Worm (Caenorhabditis elegans): ENCODE results near the gene wrn-1.

wrn-1 gene

DNA sequence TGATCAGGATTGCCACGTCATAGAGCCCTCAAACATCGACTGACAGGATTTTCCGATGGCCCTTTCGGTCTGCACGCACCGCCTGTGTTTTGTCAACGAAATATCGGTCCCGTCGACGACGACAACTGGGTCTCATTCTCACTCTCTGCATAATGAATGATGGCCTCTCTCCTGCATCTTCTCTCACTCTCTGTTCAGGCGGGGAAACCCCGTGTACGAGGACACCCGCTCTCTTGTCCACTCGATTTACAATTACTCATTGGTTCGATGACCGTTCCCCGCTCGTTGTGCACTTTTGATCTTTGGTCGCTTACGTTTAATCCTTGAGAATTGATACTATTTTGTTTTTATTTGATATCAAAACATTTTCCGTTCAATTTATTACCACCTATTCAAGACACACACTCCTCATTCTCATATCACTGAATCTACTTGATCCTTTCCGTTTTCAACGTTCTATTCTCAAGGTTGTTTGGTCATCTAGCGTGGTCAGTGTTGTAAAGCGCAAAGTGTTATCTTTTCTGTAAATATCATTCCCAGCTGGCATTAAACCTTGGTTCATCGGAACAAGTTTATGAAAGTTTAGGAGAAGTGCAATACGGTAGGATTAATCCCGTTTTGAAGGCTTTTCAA is 32.0 kb upstream of the wrn-1 start:
- TF ChIP-seq tbx-9 (tag; optimal IDR thresholded peaks at IDR 0.05; ENCODE audit: borderline replicate concordance) (no peak), F39B2.1 (GFP tag; IDR thresholded peaks at IDR 0.05) (no peak), dpff-1 (tag; optimal IDR thresholded peaks at IDR 0.05) (no peak), lin-26 (GFP tag; IDR thresholded peaks at IDR 0.05) (0 out of 2 replicates have a peak, but pooled peaks have one; percentile 29), somi-1 (GFP tag; optimal IDR thresholded peaks at IDR 0.05) (no peak), dox-1 (GFP tag; IDR thresholded peaks at IDR 0.05) (no peak), die-1 (tag; optimal IDR thresholded peaks at IDR 0.05) (peak; percentile 10), hlh-12 (tag; optimal IDR thresholded peaks at IDR 0.05) (no peak), nhr-80 (tag; optimal IDR thresholded peaks at IDR 0.05) (peak; percentile 10), nhr-120 (GFP tag; IDR thresholded peaks at IDR 0.05) (no peak), D2030.7 (GFP tag; IDR thresholded peaks at IDR 0.05) (no peak), ceh-40 (GFP tag; IDR thresholded peaks at IDR 0.05) (no peak), nhr-90 (tag; optimal IDR thresholded peaks at IDR 0.05) (peak; percentile 0), unc-130 (GFP tag; optimal IDR thresholded peaks at IDR 0.05) (no peak), nhr-27 (tag; optimal IDR thresholded peaks at IDR 0.05) (no peak), pha-4 (tag; optimal IDR thresholded peaks at IDR 0.05) (no peak), snpc-3.4 (tag; optimal IDR thresholded peaks at IDR 0.05) (no peak), nfyb-1 (GFP tag; IDR thresholded peaks at IDR 0.05) (no peak), egl-44 (GFP tag; IDR thresholded peaks at IDR 0.05) (0 out of 2 replicates have a peak, but pooled peaks have one; percentile 30), snpc-1.1 (tag; optimal IDR thresholded peaks at IDR 0.05; ENCODE audit: insufficient read depth) (no peak), nfya-2 (GFP tag; IDR thresholded peaks at IDR 0.05) (no peak), mes-4 (tag; optimal IDR thresholded peaks at IDR 0.05) (no peak)

DNA sequence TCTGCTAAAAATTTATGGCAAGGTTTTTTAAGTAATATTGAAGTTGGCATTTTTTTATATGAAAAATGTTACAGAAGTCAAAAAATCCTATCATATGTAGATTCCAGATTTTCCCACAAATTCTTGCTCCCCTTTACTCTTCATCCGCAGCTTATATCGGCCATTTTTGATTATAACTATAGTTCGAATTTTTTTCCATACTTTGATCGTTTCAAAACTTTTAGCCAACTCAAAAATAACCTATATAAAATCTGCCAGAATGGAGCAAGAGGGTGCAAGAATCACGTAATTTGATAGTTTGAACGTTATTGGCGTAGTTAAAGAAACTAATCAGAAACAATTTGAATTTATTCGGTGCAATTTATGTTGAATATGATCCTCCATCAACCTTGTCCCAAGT is 30.8 kb upstream of the wrn-1 start:
- no peak for TF ChIP-seq ceh-100 (GFP tag; IDR thresholded peaks at IDR 0.05)

DNA sequence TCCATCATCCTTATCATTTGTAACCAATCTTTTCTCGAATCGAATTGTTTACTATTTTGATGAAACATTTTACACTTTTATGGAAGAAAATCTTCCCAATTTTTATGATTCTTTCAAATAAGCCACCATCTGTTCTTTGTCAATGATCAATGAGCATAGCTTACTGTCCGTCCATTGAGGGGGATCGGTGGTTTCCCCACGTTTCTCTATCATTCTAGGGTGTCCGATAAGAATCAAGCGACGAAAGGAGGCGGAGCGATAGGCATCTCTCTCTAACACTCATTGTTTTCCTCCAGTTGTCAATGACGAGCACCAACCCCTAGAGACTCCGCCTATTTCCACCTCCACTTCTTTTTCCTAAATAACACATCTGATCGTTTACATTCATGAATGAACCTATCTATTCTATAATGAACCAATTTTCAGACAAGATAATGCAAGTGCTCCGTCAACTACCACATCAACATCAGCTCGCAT is 30.2 kb upstream of the wrn-1 start, which contains the start of gene C56E6.2:
Gene C56E6.2 (plus strand): TSS at position 427 of the 477 bp plus-strand sequence.
- no peak for TF ChIP-seq rpc-1 (optimal IDR thresholded peaks at IDR 0.05)
- no peak for TF ChIP-seq rpc-1 (tag; optimal IDR thresholded peaks at IDR 0.05)
- peak; percentile 43 for TF ChIP-seq nhr-80 (tag; optimal IDR thresholded peaks at IDR 0.05)
- 0 out of 2 replicates have a peak, but pooled peaks have one; percentile 35 for TF ChIP-seq ceh-40 (GFP tag; IDR thresholded peaks at IDR 0.05)

DNA sequence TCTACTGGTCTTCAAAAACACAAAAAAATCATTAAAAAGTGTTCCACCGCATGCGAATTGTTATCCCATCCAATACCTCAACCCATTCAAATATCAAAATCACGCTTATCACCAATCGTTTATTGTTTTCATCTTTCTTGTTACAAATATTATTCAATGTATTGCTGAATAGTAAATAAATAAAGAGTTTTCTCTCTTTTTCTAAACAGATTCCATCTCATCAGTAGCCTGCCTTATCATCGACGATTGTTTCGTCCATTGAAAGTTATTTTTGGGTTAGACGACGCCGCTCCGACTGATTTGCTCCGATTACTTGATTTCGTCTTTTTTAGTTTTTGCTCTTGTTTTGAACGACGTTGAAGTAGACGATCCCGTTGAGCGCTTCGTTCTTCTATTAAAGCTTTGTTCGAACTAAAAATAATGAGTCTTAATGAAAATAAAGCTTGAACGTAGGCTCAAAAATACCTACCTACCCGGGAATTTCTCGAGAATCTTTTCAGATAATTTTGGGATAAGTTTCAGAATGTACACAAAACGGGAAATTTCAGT is 28.6 kb upstream of the wrn-1 start:
- peak; percentile 14 for TF ChIP-seq ama-1 (optimal IDR thresholded peaks at IDR 0.05)
- no peak for TF ChIP-seq ama-1 (GFP tag; optimal IDR thresholded peaks at IDR 0.05)
- no peak for TF ChIP-seq F39B2.1 (GFP tag; IDR thresholded peaks at IDR 0.05)
- TF ChIP-seq repo-1 (tag; optimal IDR thresholded peaks at IDR 0.05) = peak; percentile 19

DNA sequence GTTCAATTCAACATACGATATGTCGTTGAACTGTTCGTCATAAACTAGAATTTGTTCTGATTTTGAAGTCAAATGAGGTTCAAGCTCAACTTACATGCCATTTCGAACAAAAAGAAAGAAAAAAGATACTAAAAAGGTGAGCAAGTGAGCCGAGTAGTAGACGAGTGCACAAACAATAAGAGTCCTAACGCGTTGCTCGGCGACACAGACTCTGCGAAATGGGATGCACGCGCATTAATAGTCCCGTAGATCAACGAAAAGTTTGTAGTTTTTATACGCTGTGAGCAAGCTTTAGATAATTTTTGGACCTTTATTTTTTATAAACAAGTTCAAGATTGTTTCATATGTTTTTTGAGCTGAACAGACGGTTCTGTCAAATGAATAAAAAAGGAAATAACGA is 26.1 kb upstream of the wrn-1 start, which contains the start of gene C56E6.4:
Gene C56E6.4 (minus strand): TSS at position 101 of the 400 bp plus-strand sequence.
- TF ChIP-seq tbp1 (GFP tag; optimal IDR thresholded peaks at IDR 0.05) (no peak), dox-1 (GFP tag; IDR thresholded peaks at IDR 0.05) (no peak), bed-2 (GFP tag; IDR thresholded peaks at IDR 0.05) (no peak), ama-1 (optimal IDR thresholded peaks at IDR 0.05) (no peak), ama-1 (GFP tag; optimal IDR thresholded peaks at IDR 0.05) (no peak), ceh-100 (GFP tag; IDR thresholded peaks at IDR 0.05) (no peak), tbx-9 (tag; optimal IDR thresholded peaks at IDR 0.05; ENCODE audit: borderline replicate concordance) (no peak), Y67H2A.10 (GFP tag; conservative IDR thresholded peaks at IDR 0.05) (no peak), lir-1 (GFP tag; conservative IDR thresholded peaks at IDR 0.05) (no peak), F23B12.7 (tag; optimal IDR thresholded peaks at IDR 0.05; ENCODE audit: insufficient read depth) (no peak), snpc-3.4 (tag; optimal IDR thresholded peaks at IDR 0.05) (no peak), attf-5 (GFP tag; optimal IDR thresholded peaks at IDR 0.05) (no peak), ekl-4 (GFP tag; IDR thresholded peaks at IDR 0.05) (no peak), unc-62 (GFP tag; optimal IDR thresholded peaks at IDR 0.05) (no peak), F57A8.1 (GFP tag; optimal IDR thresholded peaks at IDR 0.05) (no peak), let-607 (tag; optimal IDR thresholded peaks at IDR 0.05) (no peak), pbrm-1 (GFP tag; IDR thresholded peaks at IDR 0.05) (no peak), nfya-2 (GFP tag; IDR thresholded peaks at IDR 0.05) (no peak), nfya-1 (tag; optimal IDR thresholded peaks at IDR 0.05; ENCODE audit: borderline replicate concordance, insufficient read depth) (no peak), ceh-40 (GFP tag; IDR thresholded peaks at IDR 0.05) (no peak)

Measured in whole organism, young adult.